Fruit fly (Drosophila melanogaster) whole organism, embryonic: ENCODE data around the gene Miox.
A peak's percentile ranks its signal among the peaks of the same experiment; 100 is the strongest.

ENCODE experiments used
- ATbp ChIP-seq: fragments of 200-800 bp; sonication (Bioruptor generic); optimal IDR thresholded peaks from 2 replicates; lab custom pipeline; 2017; ENCODE audit warnings: missing biosample characterization, mild to moderate bottlenecking, missing genetic modification characterization, missing genetic modification reagents
- Adf1 ChIP-seq: fragments of 200-800 bp; sonication (Bioruptor generic); IDR thresholded peaks from 2 replicates; pipeline ENCODE4 v1.3.6; 2022; ENCODE audit warnings: missing biosample characterization, missing genetic modification characterization
- BtbVII ChIP-seq: fragments of 200-800 bp; sonication (Bioruptor generic); optimal IDR thresholded peaks from 3 replicates; lab custom pipeline; 2017; ENCODE audit warnings: missing biosample characterization, mild to moderate bottlenecking, missing genetic modification characterization
- CG10565 ChIP-seq: fragments of 200-800 bp; sonication (Bioruptor generic); optimal IDR thresholded peaks from 3 replicates; lab custom pipeline; 2016; ENCODE audit warnings: missing biosample characterization, mild to moderate bottlenecking, missing genetic modification characterization
- CG11398 ChIP-seq: fragments of 200-800 bp; sonication (Bioruptor generic); optimal IDR thresholded peaks from 2 replicates; lab custom pipeline; 2016; ENCODE audit warnings: missing biosample characterization, missing genetic modification characterization
- CG1233 ChIP-seq: fragments of 200-800 bp; sonication (Bioruptor generic); optimal IDR thresholded peaks from 4 replicates; lab custom pipeline; 2018; ENCODE audit warnings: missing biosample characterization, mild to moderate bottlenecking, missing genetic modification characterization
- CG12391 ChIP-seq: fragments of 200-800 bp; sonication (Bioruptor generic); optimal IDR thresholded peaks from 3 replicates; lab custom pipeline; 2018; ENCODE audit warnings: missing biosample characterization, mild to moderate bottlenecking, missing genetic modification characterization, moderate library complexity
- CG17385 ChIP-seq: fragments of 200-800 bp; sonication (Bioruptor generic); optimal IDR thresholded peaks from 3 replicates; lab custom pipeline; 2018; ENCODE audit warnings: missing biosample characterization, mild to moderate bottlenecking, missing genetic modification characterization
- CG1792 ChIP-seq: fragments of 200-800 bp; sonication (Bioruptor generic); optimal IDR thresholded peaks from 2 replicates; lab custom pipeline; 2016; ENCODE audit warnings: missing biosample characterization, missing genetic modification characterization
- CG32767 ChIP-seq: fragments of 200-800 bp; sonication (Bioruptor generic); IDR thresholded peaks from 2 replicates; pipeline ENCODE4 v1.3.6; 2022; ENCODE audit warnings: missing biosample characterization, missing genetic modification characterization
- CG4820 ChIP-seq: fragments of 200-800 bp; sonication (Bioruptor generic); optimal IDR thresholded peaks from 3 replicates; lab custom pipeline; 2016; ENCODE audit warnings: missing biosample characterization, missing genetic modification characterization
- CG6272 ChIP-seq: fragments of 200-800 bp; sonication (Bioruptor generic); IDR thresholded peaks from 2 replicates; pipeline ENCODE4 v1.3.6; 2022; ENCODE audit warnings: missing biosample characterization, missing genetic modification characterization
- CG7556 ChIP-seq: fragments of 200-800 bp; sonication (Bioruptor generic); optimal IDR thresholded peaks from 2 replicates; lab custom pipeline; 2017; ENCODE audit warnings: missing biosample characterization, mild to moderate bottlenecking, missing genetic modification characterization
- CG7963 ChIP-seq: fragments of 200-800 bp; sonication (Bioruptor generic); IDR thresholded peaks from 3 replicates; pipeline ENCODE4 v1.3.6; 2022; ENCODE audit warnings: missing biosample characterization, missing genetic modification characterization; ENCODE audit not compliant: partially characterized antibody
- CG8359 ChIP-seq: fragments of 200-800 bp; sonication (Bioruptor generic); optimal IDR thresholded peaks from 2 replicates; lab custom pipeline; 2017; ENCODE audit warnings: missing biosample characterization, mild to moderate bottlenecking, missing genetic modification characterization, borderline replicate concordance
- CG9876 ChIP-seq: fragments of 200-800 bp; sonication (Bioruptor generic); optimal IDR thresholded peaks from 2 replicates; lab custom pipeline; 2016; ENCODE audit warnings: missing biosample characterization, missing genetic modification characterization
- Dbx ChIP-seq: fragments of 200-800 bp; sonication (Bioruptor generic); IDR thresholded peaks from 3 replicates; pipeline ENCODE4 v1.3.6; 2022; ENCODE audit warnings: missing biosample characterization, missing genetic modification characterization
- Drgx ChIP-seq: fragments of 200-800 bp; sonication (Bioruptor generic); IDR thresholded peaks from 2 replicates; pipeline ENCODE4 v1.3.6; 2022; ENCODE audit warnings: missing biosample characterization, missing genetic modification characterization
- E2f1 ChIP-seq: fragments of 200-800 bp; sonication (Bioruptor generic); IDR thresholded peaks from 2 replicates; pipeline ENCODE4 v1.3.6; 2022; ENCODE audit warnings: missing biosample characterization, missing genetic modification characterization
- E2f2 ChIP-seq: fragments of 200-800 bp; sonication (Bioruptor generic); IDR thresholded peaks from 2 replicates; pipeline ENCODE4 v1.3.6; 2022; ENCODE audit warnings: missing biosample characterization, missing genetic modification characterization
- HLH4C ChIP-seq: fragments of 200-800 bp; sonication (Bioruptor generic); IDR thresholded peaks from 3 replicates; pipeline ENCODE4 v1.3.6; 2022; ENCODE audit warnings: missing biosample characterization, missing genetic modification characterization; ENCODE audit not compliant: partially characterized antibody
- Hsf ChIP-seq: fragments of 200-800 bp; sonication (Bioruptor generic); optimal IDR thresholded peaks from 3 replicates; lab custom pipeline; 2016; ENCODE audit warnings: missing biosample characterization, missing genetic modification characterization
- MESR4 ChIP-seq: fragments of 200-800 bp; sonication (Bioruptor generic); optimal IDR thresholded peaks from 2 replicates; lab custom pipeline; 2018; ENCODE audit warnings: missing biosample characterization, mild to moderate bottlenecking, missing genetic modification characterization, moderate library complexity
- Mes4 ChIP-seq: fragments of 200-800 bp; sonication (Bioruptor generic); optimal IDR thresholded peaks from 2 replicates; lab custom pipeline; 2016; ENCODE audit warnings: missing biosample characterization, missing genetic modification characterization
- PHDP ChIP-seq: fragments of 200-800 bp; sonication (Bioruptor generic); optimal IDR thresholded peaks from 3 replicates; lab custom pipeline; 2018; ENCODE audit warnings: missing biosample characterization, mild to moderate bottlenecking, missing genetic modification characterization, moderate library complexity
- Ptx1 ChIP-seq: fragments of 200-800 bp; sonication (Bioruptor generic); IDR thresholded peaks from 2 replicates; pipeline ENCODE4 v1.3.6; 2022; ENCODE audit warnings: missing biosample characterization, missing genetic modification characterization
- Six4 ChIP-seq: fragments of 200-800 bp; sonication (Bioruptor generic); optimal IDR thresholded peaks from 2 replicates; lab custom pipeline; 2016; ENCODE audit warnings: missing biosample characterization, missing genetic modification characterization
- Spps ChIP-seq: fragments of 200-800 bp; sonication (Bioruptor generic); optimal IDR thresholded peaks from 2 replicates; lab custom pipeline; 2018; ENCODE audit warnings: missing biosample characterization, mild to moderate bottlenecking, missing genetic modification characterization
- Xrp1 ChIP-seq: fragments of 200-800 bp; sonication (Bioruptor generic); IDR thresholded peaks from 2 replicates; pipeline ENCODE4 v1.3.6; 2022; ENCODE audit warnings: missing biosample characterization, missing genetic modification characterization
- al ChIP-seq: fragments of 200-800 bp; sonication (Bioruptor generic); IDR thresholded peaks from 2 replicates; pipeline ENCODE4 v1.3.6; 2022; ENCODE audit warnings: missing biosample characterization, missing genetic modification characterization
- ap ChIP-seq: fragments of 200-800 bp; sonication (Bioruptor generic); IDR thresholded peaks from 2 replicates; pipeline ENCODE4 v1.3.6; 2022; ENCODE audit warnings: missing biosample characterization, missing genetic modification characterization
- ase ChIP-seq: fragments of 200-800 bp; sonication (Bioruptor generic); IDR thresholded peaks from 3 replicates; pipeline ENCODE4 v1.3.6; 2022; ENCODE audit warnings: missing biosample characterization, missing genetic modification characterization
- cg ChIP-seq: fragments of 200-800 bp; sonication (Bioruptor generic); optimal IDR thresholded peaks from 3 replicates; lab custom pipeline; 2019; ENCODE audit warnings: missing biosample characterization, mild to moderate bottlenecking, missing genetic modification characterization, moderate library complexity
- crol ChIP-seq: fragments of 200-800 bp; sonication (Bioruptor generic); IDR thresholded peaks from 2 replicates; pipeline ENCODE4 v1.3.6; 2022; ENCODE audit warnings: missing biosample characterization, missing genetic modification characterization
- dmrt99B ChIP-seq: fragments of 200-800 bp; sonication (Bioruptor generic); optimal IDR thresholded peaks from 2 replicates; lab custom pipeline; 2018; ENCODE audit warnings: missing biosample characterization, mild to moderate bottlenecking, missing genetic modification characterization, moderate library complexity
- fd3F ChIP-seq: fragments of 200-800 bp; sonication (Bioruptor generic); optimal IDR thresholded peaks from 2 replicates; lab custom pipeline; 2018; ENCODE audit warnings: missing biosample characterization, mild to moderate bottlenecking, missing genetic modification characterization, moderate library complexity
- fru ChIP-seq: fragments of >200 bp; optimal IDR thresholded peaks from 2 replicates; lab custom pipeline; 2017
- gcm2 ChIP-seq: fragments of 200-800 bp; sonication (Bioruptor generic); optimal IDR thresholded peaks from 2 replicates; lab custom pipeline; 2016; ENCODE audit warnings: missing biosample characterization, missing genetic modification characterization
- gem ChIP-seq: fragments of 200-800 bp; sonication (Bioruptor generic); optimal IDR thresholded peaks from 2 replicates; lab custom pipeline; 2019; ENCODE audit warnings: missing biosample characterization, mild to moderate bottlenecking, missing genetic modification characterization, moderate library complexity
- hkb ChIP-seq, 2 experiments: fragments of 200-800 bp in 1 of 2; fragments of >200 bp in 1 of 2; sonication (Bioruptor generic) in 1 of 2; IDR thresholded peaks in 1 of 2; optimal IDR thresholded peaks in 1 of 2; 2 replicates each; pipeline versions ENCODE4 v1.3.6 to Lab custom; 2017 to 2022; ENCODE audit warnings: missing biosample characterization in 1 of 2, missing genetic modification characterization in 1 of 2
- lab ChIP-seq: fragments of 200-800 bp; sonication (Bioruptor generic); optimal IDR thresholded peaks from 3 replicates; lab custom pipeline; 2017; ENCODE audit warnings: missing biosample characterization, missing genetic modification characterization, mild to moderate bottlenecking, moderate library complexity, missing genetic modification reagents
- mld ChIP-seq: fragments of 200-800 bp; sonication (Bioruptor generic); IDR thresholded peaks from 3 replicates; pipeline ENCODE4 v1.3.6; 2022; ENCODE audit warnings: missing biosample characterization, missing genetic modification characterization; ENCODE audit not compliant: partially characterized antibody
- sd ChIP-seq: fragments of 200-800 bp; sonication (Bioruptor generic); optimal IDR thresholded peaks from 3 replicates; lab custom pipeline; 2018; ENCODE audit warnings: missing biosample characterization, mild to moderate bottlenecking, missing genetic modification characterization, moderate library complexity
- sens ChIP-seq: fragments of 200-800 bp; sonication (Bioruptor generic); peaks from one replicate; lab custom pipeline; 2016; ENCODE audit warnings: missing biosample characterization, missing genetic modification characterization
- seq ChIP-seq: fragments of 200-800 bp; sonication (Bioruptor generic); IDR thresholded peaks from 2 replicates; pipeline ENCODE4 v1.3.6; 2022; ENCODE audit warnings: missing biosample characterization, missing genetic modification characterization
- sr ChIP-seq: fragments of 200-800 bp; sonication (Bioruptor generic); IDR thresholded peaks from 3 replicates; pipeline ENCODE4 v1.3.6; 2022; ENCODE audit warnings: missing biosample characterization, missing genetic modification characterization
- stc ChIP-seq: fragments of 200-800 bp; sonication (Bioruptor generic); IDR thresholded peaks from 2 replicates; pipeline ENCODE4 v1.3.6; 2022; ENCODE audit warnings: missing biosample characterization, missing genetic modification characterization
- unpg ChIP-seq: fragments of 200-800 bp; sonication (Bioruptor generic); optimal IDR thresholded peaks from 3 replicates; lab custom pipeline; 2018; ENCODE audit warnings: missing biosample characterization, mild to moderate bottlenecking, missing genetic modification characterization, moderate library complexity
- vvl ChIP-seq: fragments of 200-800 bp; sonication (Bioruptor generic); IDR thresholded peaks from 2 replicates; pipeline ENCODE4 v1.3.6; 2022; ENCODE audit warnings: missing biosample characterization, missing genetic modification characterization
- zfh2 ChIP-seq: fragments of 200-800 bp; sonication (Bioruptor generic); optimal IDR thresholded peaks from 2 replicates; lab custom pipeline; 2016; ENCODE audit warnings: missing biosample characterization, missing genetic modification characterization

The Miox gene

DNA sequence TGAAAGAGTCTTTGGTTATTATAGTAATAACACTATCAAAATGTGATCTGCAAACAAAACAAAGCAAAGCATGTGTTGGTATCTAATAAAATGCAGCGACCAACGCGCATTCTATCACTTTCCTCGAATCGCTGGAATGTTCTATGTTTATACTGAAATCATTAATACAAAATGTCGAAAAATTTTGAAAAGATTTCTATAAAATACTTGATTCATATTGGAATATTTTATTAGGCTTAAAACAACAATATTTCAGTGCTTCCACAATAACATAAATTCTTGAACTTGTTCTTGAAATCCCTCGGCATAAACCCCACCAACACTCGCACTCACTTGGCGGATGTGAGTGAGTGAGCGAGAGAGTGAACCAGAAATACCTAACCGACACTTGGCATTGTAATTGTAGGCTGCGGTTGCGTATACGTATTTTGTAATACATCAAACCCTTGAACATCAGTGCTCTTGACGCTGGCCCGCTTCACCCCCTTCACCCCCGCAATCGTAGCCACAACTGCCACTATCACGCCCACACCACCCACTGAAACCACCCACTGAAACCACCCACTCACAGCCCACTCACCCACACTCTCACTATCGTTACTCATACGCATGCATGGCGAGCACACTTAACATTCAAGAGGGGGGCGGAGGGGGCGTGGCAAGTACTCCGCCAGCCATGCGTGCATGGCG, 38.3 kb downstream of the Miox start (continued):
- TF ChIP-seq CG6272 (no peak), CG1233 (peak; percentile 31), Mes4 (GFP tag; lab: Kevin White, UChicago) (no peak), CG7963 (GFP tag; lab: Robert Waterston, UW) (no peak), CG17385 (peak; percentile 43), CG4820 (GFP tag; lab: Kevin White, UChicago) (peak; percentile 81), fru (no peak), Hsf (no peak), CG32767 (GFP tag; lab: Robert Waterston, UW) (0 out of 2 replicates have a peak, but pooled peaks have one; percentile 21), CG1792 (no peak), PHDP (tag; lab: Kevin White, UChicago) (peak; percentile 72), CG8359 (GFP tag; lab: Kevin White, UChicago) (no peak), E2f1 (GFP tag; lab: Robert Waterston, UW) (peak; percentile 39; the same call in 1 of the 2 replicates), CG10565 (no peak), CG9876 (GFP tag; lab: Kevin White, UChicago) (no peak), fd3F (GFP tag; lab: Kevin White, UChicago) (no peak), Six4 (GFP tag; lab: Kevin White, UChicago) (no peak), Drgx (peak; percentile 18; the same call in 1 of the 2 replicates), hkb (optimal IDR thresholded peaks at IDR 0.05; lab: Kevin White, UChicago) (no peak), hkb (GFP tag; IDR thresholded peaks at IDR 0.05; lab: Robert Waterston, UW) (peak; percentile 54; the same call in 1 of the 2 replicates), stc (GFP tag; lab: Robert Waterston, UW) (peak; percentile 58), BtbVII (GFP tag; lab: Kevin White, UChicago) (peak; percentile 7), Spps (tag; lab: Kevin White, UChicago) (peak; percentile 9), sens (GFP tag; lab: Kevin White, UChicago) (peak; percentile 19), ap (GFP tag; lab: Robert Waterston, UW) (no peak), CG11398 (GFP tag; lab: Kevin White, UChicago) (no peak), HLH4C (no peak), sd (tag; lab: Kevin White, UChicago) (peak; percentile 72), Ptx1 (GFP tag; lab: Robert Waterston, UW) (peak; percentile 65), gem (tag; lab: Kevin White, UChicago) (peak; percentile 65), ATbp (peak; percentile 6), CG7556 (GFP tag; lab: Kevin White, UChicago) (no peak), Xrp1 (GFP tag; lab: Robert Waterston, UW) (peak; percentile 62), gcm2 (GFP tag; lab: Kevin White, UChicago) (no peak), dmrt99B (peak; percentile 45), mld (GFP tag; lab: Robert Waterston, UW) (no peak), cg (GFP tag; lab: Kevin White, UChicago) (peak; percentile 35), Dbx (GFP tag; lab: Robert Waterston, UW) (no peak), al (GFP tag; lab: Robert Waterston, UW) (no peak), zfh2 (no peak), crol (GFP tag; lab: Robert Waterston, UW) (peak; percentile 89), lab (GFP tag; lab: Kevin White, UChicago) (peak; percentile 63), CG12391 (tag; lab: Kevin White, UChicago) (peak; percentile 51), vvl (peak; percentile 55; the same call in 1 of the 2 replicates), seq (GFP tag; lab: Robert Waterston, UW) (0 out of 2 replicates have a peak, but pooled peaks have one; percentile 7), unpg (peak; percentile 67), MESR4 (GFP tag; lab: Kevin White, UChicago) (no peak), E2f2 (GFP tag; lab: Robert Waterston, UW) (peak; percentile 31; the same call in 1 of the 2 replicates), Adf1 (GFP tag; lab: Robert Waterston, UW) (no peak), sr (GFP tag; lab: Robert Waterston, UW) (peak; percentile 79), ase (peak; percentile 41; the same call in 1 of the 3 replicates)
